Worm (Caenorhabditis elegans): Measurements from ENCODE around the gene F31E3.2.

- TF ChIP-seq ets-5 (GFP tag; IDR thresholded peaks at IDR 0.05) (no peak), lin-13 (GFP tag; optimal IDR thresholded peaks at IDR 0.05) (no peak)
Observed at ce11 chrIII:7025839-7026238, 52.1 kb downstream of the F31E3.2 start.

Data from whole organism, L1 larva.